Worm (Caenorhabditis elegans): ENCODE data around the gene C48B4.7.

C48B4.7 gene

DNA sequence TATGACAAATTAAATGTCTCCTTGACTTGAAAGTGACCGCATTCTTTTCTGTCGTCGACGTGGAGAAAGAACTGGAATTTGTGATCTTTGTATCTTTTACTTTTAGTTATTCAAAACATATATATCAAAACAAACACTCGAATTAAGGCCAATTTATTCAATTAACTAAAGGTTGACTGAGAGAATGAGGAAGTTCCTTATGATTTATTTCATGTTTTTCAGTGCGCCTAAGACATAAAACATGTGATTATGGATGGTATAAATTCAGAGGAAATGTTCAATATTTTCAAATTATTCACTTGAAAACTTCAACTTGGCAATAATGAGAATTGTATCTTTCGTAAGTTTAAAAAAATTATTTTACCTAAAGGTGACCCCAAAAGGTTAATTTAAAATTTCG is 45.7 kb downstream of the C48B4.7 start, which contains the start of gene F55H2.8:
TSS of gene F55H2.8 (plus strand) at position 301 of the 400 bp plus-strand sequence.
- no peak for TF ChIP-seq unc-62 (GFP tag; optimal IDR thresholded peaks at IDR 0.05)

- TF ChIP-seq unc-62 (GFP tag; optimal IDR thresholded peaks at IDR 0.05) = no peak
Observed at ce11 chrIII:9513006-9513405, 46.2 kb downstream of the C48B4.7 start.

- TF ChIP-seq unc-62 (GFP tag; optimal IDR thresholded peaks at IDR 0.05) = no peak
Observed at ce11 chrIII:9511660-9512059, 47.6 kb downstream of the C48B4.7 start.

DNA sequence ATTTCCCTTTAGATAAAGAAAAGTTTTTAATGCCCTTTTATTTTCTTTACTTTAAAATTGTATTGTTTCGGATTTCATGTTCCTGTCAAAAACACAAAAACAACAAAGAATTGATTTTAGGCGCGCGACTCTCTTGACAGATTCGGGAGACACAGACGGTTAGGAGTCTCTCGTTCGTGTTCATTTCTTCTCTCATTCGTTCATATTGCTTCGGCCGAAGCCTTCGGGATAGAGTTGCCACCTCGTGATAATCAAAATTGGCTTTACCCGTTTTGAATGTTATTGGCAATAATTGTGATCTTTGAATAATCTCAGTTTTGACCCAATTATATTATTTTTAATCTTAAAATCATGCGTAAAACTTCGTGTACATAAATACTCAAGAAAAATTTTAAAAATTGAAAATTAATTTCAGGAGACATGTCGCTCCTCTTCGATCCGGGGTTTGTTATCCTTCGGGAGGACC is 48.1 kb downstream of the C48B4.7 start, which contains the start of gene F55H2.5:
TSS of gene F55H2.5 (plus strand) at position 416 of the 466 bp plus-strand sequence.
- TF ChIP-seq unc-62 (GFP tag; optimal IDR thresholded peaks at IDR 0.05) = no peak

DNA sequence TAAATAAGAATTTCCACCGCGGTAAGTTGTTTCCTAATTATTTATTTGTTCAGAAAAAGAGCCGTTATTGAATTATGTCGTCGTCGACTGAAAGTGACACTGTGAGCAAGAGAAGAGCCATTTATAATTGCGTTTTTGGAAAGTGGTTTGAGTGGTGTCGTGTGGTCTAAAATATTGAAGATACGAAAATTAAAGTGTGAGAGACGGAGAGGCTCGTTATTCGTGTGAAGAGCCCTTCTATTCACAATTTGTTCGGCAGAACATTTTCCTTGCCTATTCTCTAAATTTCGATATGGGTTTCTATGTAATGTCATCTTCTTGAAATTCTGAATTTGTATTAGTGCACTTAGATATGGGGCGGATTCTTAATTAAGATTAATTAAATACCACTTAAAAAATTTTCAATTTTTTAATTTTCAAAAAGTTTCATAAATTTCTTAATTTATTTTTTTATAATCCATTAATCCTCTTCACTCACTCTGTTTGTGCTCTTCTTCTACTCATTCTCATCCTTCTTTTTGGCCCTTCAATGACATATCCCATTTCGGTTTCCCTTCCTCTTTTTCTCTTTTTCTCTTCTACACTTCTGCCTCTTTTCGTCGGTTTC is 49.4 kb downstream of the C48B4.7 start:
- TF ChIP-seq unc-62 (GFP tag; optimal IDR thresholded peaks at IDR 0.05) = no peak
